Fruit fly (Drosophila melanogaster) whole organism, prepupa: ENCODE measurements around the gene CG6652.

Experiments used
- Blimp-1 ChIP-seq: fragments of 200-800 bp; sonication (Bioruptor generic); optimal IDR thresholded peaks from 3 replicates; lab custom pipeline; 2017; ENCODE audit warnings: missing biosample characterization, missing genetic modification characterization, mild to moderate bottlenecking, moderate library complexity, missing genetic modification reagents
- CG10631 ChIP-seq: fragments of 200-800 bp; sonication (Bioruptor generic); optimal IDR thresholded peaks from 2 replicates; lab custom pipeline; 2016; ENCODE audit warnings: missing biosample characterization, missing genetic modification characterization
- CG11294 ChIP-seq: fragments of 200-800 bp; sonication (Bioruptor generic); IDR thresholded peaks from 2 replicates; pipeline ENCODE4 v1.3.6; 2022; ENCODE audit warnings: missing biosample characterization, missing genetic modification characterization
- CG11902 ChIP-seq: fragments of 200-800 bp; sonication (Bioruptor generic); optimal IDR thresholded peaks from 3 replicates; lab custom pipeline; 2016; ENCODE audit warnings: missing biosample characterization, missing genetic modification characterization
- CG15336 ChIP-seq: fragments of 200-800 bp; sonication (Bioruptor generic); IDR thresholded peaks from 2 replicates; pipeline ENCODE4 v1.3.6; 2022; ENCODE audit warnings: missing biosample characterization, missing genetic modification characterization
- CG1621 ChIP-seq: fragments of 200-800 bp; sonication (Bioruptor generic); optimal IDR thresholded peaks from 3 replicates; lab custom pipeline; 2018; ENCODE audit warnings: missing biosample characterization, mild to moderate bottlenecking, missing genetic modification characterization
- CG3032 ChIP-seq: fragments of 200-800 bp; optimal IDR thresholded peaks from 2 replicates; lab custom pipeline; 2019; ENCODE audit warnings: missing biosample characterization, mild to moderate bottlenecking, missing genetic modification characterization, moderate library complexity
- CG32006 ChIP-seq: fragments of 200-800 bp; sonication (Bioruptor generic); optimal IDR thresholded peaks from 3 replicates; lab custom pipeline; 2017; ENCODE audit warnings: missing biosample characterization, mild to moderate bottlenecking, missing genetic modification characterization
- CG3919 ChIP-seq: fragments of 200-800 bp; sonication (Bioruptor generic); optimal IDR thresholded peaks from 3 replicates; lab custom pipeline; 2016; ENCODE audit warnings: missing biosample characterization, missing genetic modification characterization
- CG4318 ChIP-seq: fragments of 200-800 bp; sonication (Bioruptor generic); optimal IDR thresholded peaks from 3 replicates; lab custom pipeline; 2017; ENCODE audit warnings: missing biosample characterization, mild to moderate bottlenecking, missing genetic modification characterization
- CG6163 ChIP-seq: fragments of 200-800 bp; sonication (Bioruptor generic); IDR thresholded peaks from 3 replicates; pipeline ENCODE4 v1.3.6; 2022; ENCODE audit warnings: missing biosample characterization, missing genetic modification characterization
- CG6276 ChIP-seq: fragments of 200-800 bp; sonication (Bioruptor generic); optimal IDR thresholded peaks from 2 replicates; lab custom pipeline; 2017; ENCODE audit warnings: missing biosample characterization, mild to moderate bottlenecking, missing genetic modification characterization
- CG6792 ChIP-seq: fragments of 200-800 bp; sonication (Bioruptor generic); optimal IDR thresholded peaks from 3 replicates; lab custom pipeline; 2016; ENCODE audit warnings: missing biosample characterization, missing genetic modification characterization
- CG7368 ChIP-seq: fragments of 200-800 bp; sonication (Bioruptor generic); optimal IDR thresholded peaks from 3 replicates; lab custom pipeline; 2016; ENCODE audit warnings: missing biosample characterization, missing genetic modification characterization
- CG8319 ChIP-seq: fragments of 200-800 bp; sonication (Bioruptor generic); optimal IDR thresholded peaks from 3 replicates; lab custom pipeline; 2016; ENCODE audit warnings: missing biosample characterization, missing genetic modification characterization
- CG8632 ChIP-seq: fragments of 200-800 bp; sonication (Bioruptor generic); optimal IDR thresholded peaks from 3 replicates; lab custom pipeline; 2016; ENCODE audit warnings: missing biosample characterization, missing genetic modification characterization
- CG9139 ChIP-seq: fragments of 200-800 bp; sonication (Bioruptor generic); optimal IDR thresholded peaks from 3 replicates; lab custom pipeline; 2017; ENCODE audit warnings: missing biosample characterization, mild to moderate bottlenecking, missing genetic modification characterization
- Eip78C ChIP-seq: fragments of 200-800 bp; sonication (Bioruptor generic); peaks from one replicate; lab custom pipeline; 2016; ENCODE audit warnings: missing biosample characterization, missing genetic modification characterization
- Eip93F ChIP-seq: fragments of 200-800 bp; sonication (Bioruptor generic); optimal IDR thresholded peaks from 2 replicates; lab custom pipeline; 2016; ENCODE audit warnings: missing biosample characterization, mild to moderate bottlenecking, missing genetic modification characterization
- Ets21C ChIP-seq: fragments of 200-800 bp; sonication (Bioruptor generic); optimal IDR thresholded peaks from 3 replicates; lab custom pipeline; 2016; ENCODE audit warnings: missing biosample characterization, missing genetic modification characterization
- Ets96B ChIP-seq: fragments of 200-800 bp; optimal IDR thresholded peaks from 2 replicates; lab custom pipeline; 2019; ENCODE audit warnings: missing biosample characterization, mild to moderate bottlenecking, missing genetic modification characterization, moderate library complexity
- Gug ChIP-seq: fragments of 200-800 bp; sonication (Bioruptor generic); IDR thresholded peaks from 2 replicates; pipeline ENCODE4 v1.3.6; 2022; ENCODE audit warnings: missing biosample characterization, missing genetic modification characterization
- OdsH ChIP-seq: fragments of 200-800 bp; sonication (Bioruptor generic); optimal IDR thresholded peaks from 3 replicates; lab custom pipeline; 2016; ENCODE audit warnings: missing biosample characterization, missing genetic modification characterization
- Smox ChIP-seq: fragments of 200-800 bp; sonication (Bioruptor generic); optimal IDR thresholded peaks from 3 replicates; lab custom pipeline; 2016; ENCODE audit warnings: missing biosample characterization, missing genetic modification characterization
- acj6 ChIP-seq: fragments of 200-800 bp; sonication (Bioruptor generic); optimal IDR thresholded peaks from 3 replicates; lab custom pipeline; 2016; ENCODE audit warnings: missing biosample characterization, missing genetic modification characterization
- cyc ChIP-seq: fragments of 200-800 bp; sonication (Bioruptor generic); optimal IDR thresholded peaks from 3 replicates; lab custom pipeline; 2016; ENCODE audit warnings: missing biosample characterization, missing genetic modification characterization
- dsx ChIP-seq: fragments of 200-800 bp; optimal IDR thresholded peaks from 3 replicates; lab custom pipeline; 2019; ENCODE audit warnings: missing biosample characterization, mild to moderate bottlenecking, missing genetic modification characterization, moderate library complexity; ENCODE audit not compliant: poor library complexity, severe bottlenecking
- fd59A ChIP-seq: fragments of 200-800 bp; sonication (Bioruptor generic); optimal IDR thresholded peaks from 2 replicates; lab custom pipeline; 2017; ENCODE audit warnings: missing biosample characterization, mild to moderate bottlenecking, missing genetic modification characterization, missing genetic modification reagents
- fd85E ChIP-seq: fragments of 200-800 bp; sonication (Bioruptor generic); optimal IDR thresholded peaks from 3 replicates; lab custom pipeline; 2016; ENCODE audit warnings: missing biosample characterization, missing genetic modification characterization
- fkh ChIP-seq: fragments of 200-800 bp; sonication (Bioruptor generic); optimal IDR thresholded peaks from 3 replicates; lab custom pipeline; 2017; ENCODE audit warnings: missing biosample characterization, mild to moderate bottlenecking, missing genetic modification characterization, moderate library complexity
- lz ChIP-seq: fragments of 200-800 bp; sonication (Bioruptor generic); optimal IDR thresholded peaks from 3 replicates; lab custom pipeline; 2016; ENCODE audit warnings: missing biosample characterization, missing genetic modification characterization
- net ChIP-seq: fragments of 200-800 bp; sonication (Bioruptor generic); optimal IDR thresholded peaks from 3 replicates; lab custom pipeline; 2016; ENCODE audit warnings: missing biosample characterization, missing genetic modification characterization
- pdm3 ChIP-seq: fragments of 200-800 bp; sonication (Bioruptor generic); optimal IDR thresholded peaks from 3 replicates; lab custom pipeline; 2016; ENCODE audit warnings: missing biosample characterization, missing genetic modification characterization
- salr ChIP-seq, 2 experiments: fragments of 200-800 bp; sonication (Bioruptor generic); optimal IDR thresholded peaks; 3 replicates each; lab custom pipeline; 2016 to 2018; ENCODE audit warnings: missing biosample characterization in 2 of 2, missing genetic modification characterization in 2 of 2, mild to moderate bottlenecking in 1 of 2
- svp ChIP-seq: fragments of 200-800 bp; sonication (Bioruptor generic); peaks from one replicate; lab custom pipeline; 2016; ENCODE audit warnings: missing biosample characterization, missing genetic modification characterization
- topi ChIP-seq: fragments of 200-800 bp; sonication (Bioruptor generic); optimal IDR thresholded peaks from 3 replicates; lab custom pipeline; 2016; ENCODE audit warnings: missing biosample characterization, missing genetic modification characterization
- vri ChIP-seq: fragments of 200-800 bp; sonication (Bioruptor generic); optimal IDR thresholded peaks from 3 replicates; lab custom pipeline; 2016; ENCODE audit warnings: missing biosample characterization, mild to moderate bottlenecking, missing genetic modification characterization

CG6652 gene

dm6 chr3L:17009715-17010491, 12.8 kb downstream of the CG6652 start (continued):
- TF ChIP-seq salr (GFP tag; optimal IDR thresholded peaks at IDR 0.05; lab: Kevin White, UChicago) (peak in 1 of 2 experiments; percentile 14), net (GFP tag; lab: Kevin White, UChicago) (no peak), CG10631 (GFP tag; lab: Kevin White, UChicago) (no peak), Blimp-1 (GFP tag; lab: Kevin White, UChicago) (peak; percentile 30), CG15336 (GFP tag; lab: Robert Waterston, UW) (no peak), CG6163 (GFP tag; lab: Robert Waterston, UW) (peak; percentile 35), CG8319 (GFP tag; lab: Kevin White, UChicago) (no peak), OdsH (GFP tag; lab: Kevin White, UChicago) (peak; percentile 56), cyc (GFP tag; lab: Kevin White, UChicago) (peak; percentile 15), lz (GFP tag; lab: Kevin White, UChicago) (peak; percentile 48), CG9139 (GFP tag; lab: Kevin White, UChicago) (peak; percentile 49), CG7368 (GFP tag; lab: Kevin White, UChicago) (no peak), CG6792 (GFP tag; lab: Kevin White, UChicago) (peak; percentile 22), Gug (peak; percentile 46), fd59A (no peak), CG8632 (GFP tag; lab: Kevin White, UChicago) (peak; percentile 38)

- peak; percentile 42 for TF ChIP-seq svp
- peak; percentile 65 for TF ChIP-seq Eip93F (GFP tag; lab: Kevin White, UChicago)
- no peak for TF ChIP-seq net (GFP tag; lab: Kevin White, UChicago)
- no peak for TF ChIP-seq CG6276 (GFP tag; lab: Kevin White, UChicago)
- TF ChIP-seq vri, result peak; percentile 74
- 0 out of 3 replicates have a peak, but pooled peaks have one; percentile 21 for TF ChIP-seq CG6163 (GFP tag; lab: Robert Waterston, UW)
- no peak for TF ChIP-seq CG3032 (tag; lab: Kevin White, UChicago)
- TF ChIP-seq dsx (GFP tag; lab: Kevin White, UChicago), result no peak
- TF ChIP-seq CG32006 (GFP tag; lab: Kevin White, UChicago), result no peak
- TF ChIP-seq fkh (GFP tag; lab: Kevin White, UChicago), result peak; percentile 41
- TF ChIP-seq fd59A, result no peak
- TF ChIP-seq Eip78C (GFP tag; lab: Kevin White, UChicago), result peak; percentile 39
- TF ChIP-seq acj6 (GFP tag; lab: Kevin White, UChicago), result no peak
These were observed 13.7 kb downstream of the CG6652 start for dm6 chr3L:17008911-17009364.

dm6 chr3L:17007945-17008344, 14.7 kb downstream of the CG6652 start:
- TF ChIP-seq CG4318 (GFP tag; lab: Kevin White, UChicago) (no peak), dsx (GFP tag; lab: Kevin White, UChicago) (no peak), CG11294 (GFP tag; lab: Robert Waterston, UW) (no peak), CG11902 (GFP tag; lab: Kevin White, UChicago) (no peak), CG1621 (tag; lab: Kevin White, UChicago) (no peak), CG3919 (no peak), topi (no peak), Blimp-1 (GFP tag; lab: Kevin White, UChicago) (no peak), pdm3 (GFP tag; lab: Kevin White, UChicago) (no peak), CG7368 (GFP tag; lab: Kevin White, UChicago) (no peak), Eip93F (GFP tag; lab: Kevin White, UChicago) (no peak), fd85E (GFP tag; lab: Kevin White, UChicago) (no peak), CG6792 (GFP tag; lab: Kevin White, UChicago) (no peak), cyc (GFP tag; lab: Kevin White, UChicago) (no peak), Ets21C (GFP tag; lab: Kevin White, UChicago) (no peak), Eip78C (GFP tag; lab: Kevin White, UChicago) (no peak), Ets96B (tag; lab: Kevin White, UChicago) (no peak), Smox (no peak)
